Fruit fly (Drosophila melanogaster) whole organism, adult: Measurements from ENCODE around the gene SclA.
A peak's percentile ranks its signal among the peaks of the same experiment; 100 is the strongest.

Source experiments
- Mnt ChIP-seq: fragments of 200-800 bp; sonication (Bioruptor generic); optimal IDR thresholded peaks from 2 replicates; lab custom pipeline; 2016; ENCODE audit warnings: missing biosample characterization, mild to moderate bottlenecking, missing genetic modification characterization
- cic ChIP-seq: fragments of 200-800 bp; sonication (Bioruptor generic); optimal IDR thresholded peaks from 2 replicates; lab custom pipeline; 2017; ENCODE audit warnings: missing biosample characterization, mild to moderate bottlenecking, missing genetic modification characterization, moderate library complexity

DNA sequence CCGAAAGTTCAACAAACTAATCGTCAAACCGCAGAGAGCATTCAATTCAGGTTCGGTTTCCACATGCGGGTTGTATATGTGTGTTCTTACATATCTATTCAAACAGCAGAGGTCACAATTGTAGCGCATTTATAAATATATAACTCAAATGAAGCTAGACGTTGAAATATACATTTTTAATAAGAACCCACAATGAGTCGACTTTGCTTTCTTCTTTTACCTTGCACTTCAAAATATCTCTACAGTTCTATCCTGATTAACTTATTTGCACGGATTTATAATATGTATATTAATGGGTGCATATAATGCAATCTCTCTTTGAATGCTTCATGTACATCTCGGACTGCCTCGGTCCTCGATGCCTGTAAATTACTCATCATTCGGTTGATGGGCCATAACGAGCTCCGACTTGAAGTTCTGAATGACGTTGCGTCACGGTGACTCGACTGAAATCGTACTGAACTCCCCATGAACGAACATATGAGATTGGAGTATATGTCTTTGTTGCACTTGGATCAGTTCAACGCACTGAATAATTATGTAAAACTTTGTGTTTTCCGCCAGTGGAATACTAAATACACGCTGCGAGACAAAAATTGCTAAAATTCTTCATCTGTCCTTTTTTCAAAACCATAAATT, 19.3 kb upstream of the SclA start:
- TF ChIP-seq cic (GFP tag; lab: Kevin White, UChicago) (no peak), Mnt (GFP tag; lab: Kevin White, UChicago) (peak; percentile 1)
